Fruit fly (Drosophila melanogaster): Measurements from ENCODE around the gene ArfGAP3.

DNA sequence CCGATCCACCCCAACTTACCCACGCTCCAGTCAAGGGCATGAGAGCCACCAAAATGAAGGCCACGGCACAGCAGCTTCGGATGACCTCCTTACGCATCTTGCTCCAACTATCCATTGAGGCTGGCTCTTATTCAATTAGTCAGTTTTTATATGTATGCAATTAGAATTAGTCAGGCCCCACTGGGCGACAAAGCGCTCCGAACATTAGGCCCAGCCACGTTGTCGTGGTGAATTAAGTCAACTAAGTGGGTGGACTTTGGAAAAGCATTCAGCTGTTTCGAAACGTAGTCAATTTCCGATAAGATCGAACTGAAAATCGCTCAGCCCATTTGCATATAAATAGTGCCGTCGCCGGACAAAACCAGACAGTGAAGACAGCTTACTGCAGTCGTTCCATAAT lies 30.4 kb downstream of the ArfGAP3 start, which contains the start of the genes CG14455 and CG14456:
- no peak for TF ChIP-seq CG8478 (optimal IDR thresholded peaks at IDR 0.05)
- no peak for TF ChIP-seq CTCF (optimal IDR thresholded peaks at IDR 0.05)
